Fruit fly (Drosophila melanogaster): ENCODE data around the gene ex.

The ex gene

DNA sequence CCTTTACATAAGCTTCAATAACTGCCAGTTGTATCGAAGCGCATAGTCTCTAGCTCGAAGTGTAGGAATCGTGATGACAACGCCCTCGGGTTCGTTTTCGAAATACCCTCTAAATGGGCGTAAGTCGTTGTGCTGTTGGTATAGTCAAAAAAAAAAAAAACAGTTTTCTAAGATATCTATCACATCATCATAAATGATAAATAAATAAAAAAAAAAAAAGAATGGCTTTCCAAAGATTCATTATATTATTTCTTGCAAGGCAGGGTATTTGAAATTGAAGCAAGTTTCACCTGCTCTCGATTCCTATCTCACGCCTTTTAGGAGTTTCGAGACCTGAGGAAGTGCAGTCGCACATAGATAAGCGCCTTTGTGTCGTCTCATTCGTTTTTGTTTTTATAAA, 62.2 kb downstream of the ex start (continued):
- TF ChIP-seq E2f2 (GFP tag; IDR thresholded peaks at IDR 0.05) (peak; percentile 31; the same call in 1 of the 2 replicates), Xrp1 (GFP tag; IDR thresholded peaks at IDR 0.05) (0 out of 2 replicates have a peak, but pooled peaks have one; percentile 12), GATAe (GFP tag; conservative IDR thresholded peaks at IDR 0.05) (no peak), hkb (optimal IDR thresholded peaks at IDR 0.05) (no peak), hkb (GFP tag; IDR thresholded peaks at IDR 0.05) (peak; percentile 74), ind (GFP tag; optimal IDR thresholded peaks at IDR 0.05) (no peak), tna (GFP tag; IDR thresholded peaks at IDR 0.05; ENCODE audit: partially characterized antibody) (no peak), Oli (tag; optimal IDR thresholded peaks at IDR 0.05) (peak; percentile 47), CG8924 (tag; optimal IDR thresholded peaks at IDR 0.05) (peak; percentile 33), onecut (GFP tag; IDR thresholded peaks at IDR 0.05) (no peak), CG4360 (GFP tag; IDR thresholded peaks at IDR 0.05) (peak; percentile 0; the same call in 1 of the 2 replicates), bcd (GFP tag; optimal IDR thresholded peaks at IDR 0.05) (peak; percentile 2), CG8281 (tag; optimal IDR thresholded peaks at IDR 0.05) (no peak), jing (GFP tag; optimal IDR thresholded peaks at IDR 0.05) (no peak), CG16815 (GFP tag; optimal IDR thresholded peaks at IDR 0.05) (peak; percentile 3), CG11398 (GFP tag; optimal IDR thresholded peaks at IDR 0.05) (no peak), CG17328 (GFP tag; IDR thresholded peaks at IDR 0.05) (peak; percentile 49), cg (GFP tag; optimal IDR thresholded peaks at IDR 0.05) (no peak), zfh1 (GFP tag; IDR thresholded peaks at IDR 0.05) (peak; percentile 70), grau (tag; optimal IDR thresholded peaks at IDR 0.05) (peak; percentile 34), sc (optimal IDR thresholded peaks at IDR 0.05) (no peak), sc (GFP tag; optimal IDR thresholded peaks at IDR 0.05) (no peak), Ets65A (GFP tag) (peak; percentile 77), exex (tag; optimal IDR thresholded peaks at IDR 0.05) (no peak), CG17361 (GFP tag; IDR thresholded peaks at IDR 0.05) (0 out of 3 replicates have a peak, but pooled peaks have one; percentile 11), CG8388 (GFP tag; optimal IDR thresholded peaks at IDR 0.05) (peak; percentile 42), eve (GFP tag; optimal IDR thresholded peaks at IDR 0.05) (peak in 1 of 2 experiments; percentile 76), CG14441 (GFP tag; IDR thresholded peaks at IDR 0.05) (peak; percentile 25; the same call in 1 of the 2 replicates), CG30431 (GFP tag; optimal IDR thresholded peaks at IDR 0.05) (no peak), her (GFP tag; optimal IDR thresholded peaks at IDR 0.05) (no peak), Sry-β (GFP tag; optimal IDR thresholded peaks at IDR 0.05) (no peak), fd96Cb (tag; optimal IDR thresholded peaks at IDR 0.05) (peak; percentile 4), bbx (GFP tag; IDR thresholded peaks at IDR 0.05; ENCODE audit: partially characterized antibody) (no peak), CG11504 (tag; optimal IDR thresholded peaks at IDR 0.05) (peak; percentile 56), sna (GFP tag; IDR thresholded peaks at IDR 0.05; ENCODE audit: partially characterized antibody) (no peak), klu (GFP tag; IDR thresholded peaks at IDR 0.05) (no peak), CG3407 (GFP tag; optimal IDR thresholded peaks at IDR 0.05) (no peak), CG1832 (GFP tag; optimal IDR thresholded peaks at IDR 0.05) (no peak), bab2 (GFP tag; optimal IDR thresholded peaks at IDR 0.05) (peak; percentile 40), Hand (GFP tag; optimal IDR thresholded peaks at IDR 0.05) (no peak), ken (GFP tag; IDR thresholded peaks at IDR 0.05) (peak; percentile 54; the same call in 2 of the 3 replicates), lbe (GFP tag; optimal IDR thresholded peaks at IDR 0.05) (no peak), slbo (GFP tag; IDR thresholded peaks at IDR 0.05) (peak; percentile 25; the same call in 1 of the 2 replicates), CG5245 (GFP tag; optimal IDR thresholded peaks at IDR 0.05) (peak; percentile 7), CG15011 (GFP tag; optimal IDR thresholded peaks at IDR 0.05) (no peak), peb (GFP tag; IDR thresholded peaks at IDR 0.05) (no peak), CG13424 (tag; optimal IDR thresholded peaks at IDR 0.05) (peak; percentile 0), TFAM (GFP tag; optimal IDR thresholded peaks at IDR 0.05) (no peak), ssp (GFP tag; IDR thresholded peaks at IDR 0.05) (peak; percentile 25; the same call in 1 of the 2 replicates), CHES-1-like (GFP tag; optimal IDR thresholded peaks at IDR 0.05) (no peak), CG1647 (GFP tag; optimal IDR thresholded peaks at IDR 0.05) (no peak), unpg (GFP tag; optimal IDR thresholded peaks at IDR 0.05) (peak; percentile 63)
